Worm (Caenorhabditis elegans) whole organism, L3 larva: ENCODE measurements around the gene cnc-11.

ENCODE experiments used
- R02D3.7 ChIP-seq: fragments of 150-350 bp; optimal IDR thresholded peaks from 2 replicates; lab custom pipeline; 2014; ENCODE audit warnings: missing biosample characterization, missing genetic modification characterization
- ZK546.5 ChIP-seq: sonication (generic microtip); optimal IDR thresholded peaks from 2 replicates; lab custom pipeline; 2017; ENCODE audit warnings: missing biosample characterization, missing genetic modification characterization
- aly-2 ChIP-seq: fragments of 150-350 bp; optimal IDR thresholded peaks from 2 replicates; lab custom pipeline; 2014; ENCODE audit warnings: missing biosample characterization, missing genetic modification characterization
- ama-1 ChIP-seq: fragments of 150-350 bp; optimal IDR thresholded peaks from 2 replicates; lab custom pipeline; 2018
- ceh-82 ChIP-seq: fragments of 150-350 bp; optimal IDR thresholded peaks from 2 replicates; lab custom pipeline; 2014; ENCODE audit warnings: missing biosample characterization, missing genetic modification characterization
- daf-12 ChIP-seq: fragments of 150-350 bp; optimal IDR thresholded peaks from 2 replicates; lab custom pipeline; 2014; ENCODE audit warnings: missing biosample characterization, missing genetic modification reagents, missing genetic modification characterization
- egl-5 ChIP-seq: fragments of 150-350 bp; optimal IDR thresholded peaks from 2 replicates; lab custom pipeline; 2017; ENCODE audit warnings: missing biosample characterization, missing genetic modification reagents, missing genetic modification characterization, inconsistent platforms
- elt-1 ChIP-seq: fragments of 150-350 bp; optimal IDR thresholded peaks from 2 replicates; lab custom pipeline; 2014; ENCODE audit warnings: missing biosample characterization, missing genetic modification characterization
- elt-2 ChIP-seq: sonication (generic microtip); optimal IDR thresholded peaks from 2 replicates; lab custom pipeline; 2016; ENCODE audit warnings: missing genetic modification reagents, mild to moderate bottlenecking, missing genetic modification characterization, missing compliant biosample characterization
- eor-1 ChIP-seq, 2 experiments: fragments of 150-350 bp; optimal IDR thresholded peaks; 2 replicates each; lab custom pipeline; 2014 to 2018; ENCODE audit warnings: missing biosample characterization in 2 of 2, missing genetic modification characterization in 2 of 2
- fkh-2 ChIP-seq: fragments of 150-350 bp; optimal IDR thresholded peaks from 2 replicates; lab custom pipeline; 2014; ENCODE audit warnings: missing biosample characterization, missing genetic modification reagents, missing genetic modification characterization
- fos-1 ChIP-seq: fragments of 150-350 bp; optimal IDR thresholded peaks from 2 replicates; lab custom pipeline; 2014; ENCODE audit warnings: missing biosample characterization, missing genetic modification characterization
- hmg-11 ChIP-seq: sonication (generic microtip); optimal IDR thresholded peaks from 2 replicates; lab custom pipeline; 2016; ENCODE audit warnings: missing genetic modification characterization, missing compliant biosample characterization
- jun-1 ChIP-seq: fragments of 150-350 bp; optimal IDR thresholded peaks from 2 replicates; lab custom pipeline; 2014; ENCODE audit warnings: missing biosample characterization, missing genetic modification reagents, missing genetic modification characterization
- lsy-12 ChIP-seq: sonication (generic microtip); optimal IDR thresholded peaks from 2 replicates; lab custom pipeline; 2016; ENCODE audit warnings: mild to moderate bottlenecking, missing genetic modification characterization, missing compliant biosample characterization
- nfya-1 ChIP-seq: sonication (generic microtip); optimal IDR thresholded peaks from 2 replicates; lab custom pipeline; 2017; ENCODE audit warnings: missing genetic modification characterization, mild to moderate bottlenecking, missing compliant biosample characterization, antibody characterized with exemption, moderate library complexity; ENCODE audit not compliant: insufficient read depth
- nhr-11 ChIP-seq: fragments of 150-350 bp; optimal IDR thresholded peaks from 2 replicates; lab custom pipeline; 2014; ENCODE audit warnings: missing biosample characterization, missing genetic modification characterization
- nhr-12 ChIP-seq: fragments of 150-350 bp; optimal IDR thresholded peaks from 2 replicates; lab custom pipeline; 2014; ENCODE audit warnings: missing biosample characterization, missing genetic modification characterization
- nhr-23 ChIP-seq: fragments of 150-350 bp; optimal IDR thresholded peaks from 2 replicates; lab custom pipeline; 2014; ENCODE audit warnings: missing biosample characterization, missing genetic modification reagents, missing genetic modification characterization
- nhr-237 ChIP-seq: fragments of 150-350 bp; optimal IDR thresholded peaks from 2 replicates; lab custom pipeline; 2014; ENCODE audit warnings: missing biosample characterization, missing genetic modification characterization
- nhr-25 ChIP-seq: sonication (generic microtip); optimal IDR thresholded peaks from 2 replicates; lab custom pipeline; 2017; ENCODE audit warnings: missing biosample characterization, missing genetic modification characterization
- nhr-43 ChIP-seq: sonication (generic microtip); optimal IDR thresholded peaks from 2 replicates; lab custom pipeline; 2016; ENCODE audit warnings: mild to moderate bottlenecking, missing genetic modification characterization, missing compliant biosample characterization; ENCODE audit not compliant: poor library complexity, severe bottlenecking
- nhr-67 ChIP-seq: fragments of 150-350 bp; optimal IDR thresholded peaks from 2 replicates; lab custom pipeline; 2014; ENCODE audit warnings: missing biosample characterization, missing genetic modification characterization
- nhr-76 ChIP-seq: fragments of 150-350 bp; sonication (generic microtip); optimal IDR thresholded peaks from 5 replicates; lab custom pipeline; 2014; ENCODE audit warnings: missing biosample characterization, missing genetic modification characterization
- pha-4 ChIP-seq: fragments of 150-350 bp; optimal IDR thresholded peaks from 2 replicates; lab custom pipeline; 2014; ENCODE audit warnings: missing biosample characterization, missing genetic modification reagents, missing genetic modification characterization
- pqm-1 ChIP-seq: fragments of 150-350 bp; optimal IDR thresholded peaks from 2 replicates; lab custom pipeline; 2017; ENCODE audit warnings: missing biosample characterization, missing genetic modification characterization, inconsistent platforms
- sea-2 ChIP-seq: fragments of 150-350 bp; sonication (generic microtip); optimal IDR thresholded peaks from 4 replicates; lab custom pipeline; 2014; ENCODE audit warnings: missing biosample characterization, missing genetic modification reagents, missing genetic modification characterization
- skn-1 ChIP-seq: fragments of 150-350 bp; optimal IDR thresholded peaks from 2 replicates; lab custom pipeline; 2014; ENCODE audit warnings: missing biosample characterization, missing genetic modification characterization
- snpc-4 ChIP-seq: fragments of 150-350 bp; optimal IDR thresholded peaks from 2 replicates; lab custom pipeline; 2014; ENCODE audit warnings: missing biosample characterization, missing genetic modification characterization
- tbx-2 ChIP-seq: sonication (generic microtip); optimal IDR thresholded peaks from 2 replicates; lab custom pipeline; 2016; ENCODE audit warnings: mild to moderate bottlenecking, missing genetic modification characterization, missing compliant biosample characterization
- unc-39 ChIP-seq: sonication (generic microtip); optimal IDR thresholded peaks from 4 replicates; lab custom pipeline; 2017; ENCODE audit warnings: missing biosample characterization, missing genetic modification characterization
- zag-1 ChIP-seq: fragments of 150-350 bp; optimal IDR thresholded peaks from 2 replicates; lab custom pipeline; 2014; ENCODE audit warnings: missing biosample characterization, missing genetic modification characterization
- ztf-11 ChIP-seq: fragments of 150-350 bp; optimal IDR thresholded peaks from 2 replicates; lab custom pipeline; 2014; ENCODE audit warnings: missing biosample characterization, missing genetic modification characterization
- ztf-4 ChIP-seq: fragments of 150-350 bp; optimal IDR thresholded peaks from 2 replicates; lab custom pipeline; 2014; ENCODE audit warnings: missing biosample characterization, missing genetic modification characterization

Gene cnc-11

DNA sequence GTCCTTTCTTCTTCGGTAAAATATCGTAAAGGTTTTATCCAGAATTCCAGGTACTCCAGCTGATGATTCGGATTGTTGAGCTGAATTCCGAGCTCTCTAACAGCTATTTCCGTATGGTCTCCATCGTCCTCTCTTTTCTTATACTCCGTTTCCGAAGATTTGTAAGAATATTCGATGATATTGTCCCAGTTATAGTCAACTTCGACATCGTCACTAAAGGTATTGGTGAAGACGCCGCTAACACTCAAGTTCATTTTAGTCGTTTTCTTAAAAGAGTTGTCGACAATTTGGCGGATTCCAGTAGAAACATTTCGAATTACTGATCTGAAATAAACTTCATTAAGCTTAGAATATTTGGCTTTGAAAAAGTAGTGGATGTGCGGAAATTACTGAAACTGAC lies 7.0 kb upstream of the cnc-11 start:
- no peak for TF ChIP-seq nhr-76 (tag; lab: Kevin White, UChicago)
- no peak for TF ChIP-seq nfya-1 (tag; lab: Kevin White, UChicago)
- TF ChIP-seq daf-12 (tag; lab: Kevin White, UChicago) = no peak
- no peak for TF ChIP-seq fos-1
- TF ChIP-seq unc-39 (tag; lab: Kevin White, UChicago) = no peak
- TF ChIP-seq sea-2 (GFP tag; lab: Kevin White, UChicago) = no peak
- no peak for TF ChIP-seq ztf-4 (tag; lab: Kevin White, UChicago)
- no peak for TF ChIP-seq tbx-2 (tag; lab: Kevin White, UChicago)
- TF ChIP-seq lsy-12 (tag; lab: Kevin White, UChicago) = no peak

DNA sequence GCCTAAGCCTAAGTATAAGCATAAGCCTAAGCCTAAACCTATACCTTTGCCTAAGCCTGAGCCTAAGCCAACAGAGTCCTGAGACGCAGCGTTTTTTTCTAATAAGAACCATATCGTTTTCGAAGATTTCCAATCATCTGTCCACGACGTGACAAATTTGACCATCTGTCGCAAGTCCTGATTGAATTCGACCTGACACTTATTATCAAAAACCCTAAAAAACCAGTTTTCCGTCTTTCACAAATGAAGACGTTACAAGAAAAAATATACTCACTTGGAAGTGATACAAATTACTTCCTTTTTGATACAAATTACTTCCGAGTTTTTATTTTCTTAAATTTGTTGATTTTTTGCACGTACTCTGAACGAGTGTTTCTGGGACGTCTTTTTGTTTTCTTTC lies 3.9 kb upstream of the cnc-11 start:
- TF ChIP-seq snpc-4 (tag; lab: Kevin White, UChicago) = no peak
- no peak for TF ChIP-seq elt-2
- peak; percentile 40 for TF ChIP-seq nhr-23 (tag; lab: Kevin White, UChicago)
- no peak for TF ChIP-seq skn-1
- no peak for TF ChIP-seq eor-1 (tag; optimal IDR thresholded peaks at IDR 0.05; lab: Kevin White, UChicago)

DNA sequence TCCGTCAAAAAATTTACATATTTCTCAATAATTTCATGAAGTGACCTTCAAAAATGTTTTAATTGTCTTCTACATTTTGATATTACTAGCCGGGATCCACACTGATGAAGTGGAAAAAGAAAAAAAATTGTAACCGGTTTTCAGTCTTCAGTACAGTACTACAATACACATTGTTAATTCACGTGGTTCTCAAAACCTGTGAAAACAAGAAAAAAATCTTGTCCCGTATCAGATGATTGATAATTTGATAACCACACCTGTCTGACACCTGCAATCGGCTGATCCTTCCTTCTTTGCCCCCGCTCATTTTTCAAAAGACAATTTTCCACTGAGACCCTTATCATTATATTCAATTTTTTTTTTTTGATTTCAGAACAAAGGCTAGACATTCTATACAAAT lies 3.3 kb upstream of the cnc-11 start, which contains the start of gene R09B5.11:
Gene R09B5.11, plus strand, starts transcription at position 374 of the 400 bp plus-strand sequence.
- peak; percentile 62 for TF ChIP-seq nhr-43
- peak; percentile 12 for TF ChIP-seq nhr-23 (tag; lab: Kevin White, UChicago)
- no peak for TF ChIP-seq ztf-11
- TF ChIP-seq, all 47 proteins: peak for 2

DNA sequence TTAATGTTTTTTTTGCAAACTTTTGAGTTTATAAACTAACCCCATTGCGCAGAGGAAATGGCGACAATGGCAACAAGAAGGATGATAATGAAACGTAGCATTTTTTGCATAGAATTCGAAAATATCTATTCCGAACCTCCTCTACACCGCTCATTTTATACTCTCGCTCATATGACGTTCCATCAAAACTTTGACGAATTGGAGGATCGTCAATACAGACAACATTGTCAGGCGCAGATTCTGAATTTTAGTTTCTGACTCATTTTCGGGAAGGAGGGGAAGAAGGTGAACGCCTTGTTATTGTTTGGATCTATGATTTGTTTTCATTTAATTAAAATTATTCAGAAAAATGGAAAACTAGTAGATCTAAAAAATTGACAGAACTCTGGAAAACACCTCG lies 2.0 kb downstream of the cnc-11 start, which contains the start of gene cnc-1:
Gene cnc-1, minus strand, starts transcription at position 101 of the 400 bp plus-strand sequence.
- TF ChIP-seq nhr-67 (tag; lab: Kevin White, UChicago) (no peak), nhr-237 (tag; lab: Kevin White, UChicago) (no peak), elt-1 (tag; lab: Kevin White, UChicago) (no peak), nfya-1 (tag; lab: Kevin White, UChicago) (no peak), pqm-1 (tag; lab: Kevin White, UChicago) (no peak), jun-1 (tag; lab: Kevin White, UChicago) (no peak), hmg-11 (tag; lab: Kevin White, UChicago) (no peak), sea-2 (GFP tag; lab: Kevin White, UChicago) (no peak), ama-1 (lab: Kevin White, UChicago) (no peak), pha-4 (tag; lab: Kevin White, UChicago) (no peak), zag-1 (tag; lab: Kevin White, UChicago) (no peak), aly-2 (tag; lab: Kevin White, UChicago) (no peak), nhr-11 (no peak)

DNA sequence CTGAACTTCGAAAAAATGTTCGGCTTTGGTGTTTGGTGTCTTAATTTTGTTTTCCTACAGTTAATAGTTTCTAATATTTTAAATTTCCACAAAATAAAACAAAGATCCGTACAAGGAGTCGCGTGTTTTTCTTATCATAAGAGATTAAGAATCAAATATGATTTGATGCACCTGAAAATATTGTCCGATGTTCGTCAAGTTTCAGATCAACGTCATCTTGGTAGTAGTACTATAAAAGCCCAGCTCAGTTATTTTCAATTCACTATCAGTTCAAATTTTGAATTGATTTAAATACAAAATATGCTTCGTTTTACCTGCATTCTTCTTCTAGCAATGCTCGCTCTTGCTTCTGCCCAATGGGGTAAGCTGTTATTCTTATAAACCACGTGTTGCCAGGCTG lies 2.9 kb downstream of the cnc-11 start, which contains the start of gene cnc-5:
Gene cnc-5, plus strand, starts transcription at position 301 of the 400 bp plus-strand sequence.
- no peak for TF ChIP-seq lsy-12 (tag; lab: Kevin White, UChicago)
- no peak for TF ChIP-seq eor-1 (tag; optimal IDR thresholded peaks at IDR 0.05; lab: Kevin White, UChicago)
- TF ChIP-seq tbx-2 (tag; lab: Kevin White, UChicago) = no peak
- TF ChIP-seq aly-2 (tag; lab: Kevin White, UChicago) = no peak
- TF ChIP-seq nhr-237 (tag; lab: Kevin White, UChicago) = no peak
- TF ChIP-seq nhr-12 = no peak
- TF ChIP-seq fkh-2 = no peak
- no peak for TF ChIP-seq ZK546.5
- TF ChIP-seq nhr-25 (tag; lab: Kevin White, UChicago) = no peak
- TF ChIP-seq R02D3.7 = no peak
- TF ChIP-seq pqm-1 (tag; lab: Kevin White, UChicago) = no peak
- no peak for TF ChIP-seq zag-1 (tag; lab: Kevin White, UChicago)
- TF ChIP-seq ztf-4 (tag; lab: Kevin White, UChicago) = no peak
- TF ChIP-seq pha-4 (tag; lab: Kevin White, UChicago) = no peak

DNA sequence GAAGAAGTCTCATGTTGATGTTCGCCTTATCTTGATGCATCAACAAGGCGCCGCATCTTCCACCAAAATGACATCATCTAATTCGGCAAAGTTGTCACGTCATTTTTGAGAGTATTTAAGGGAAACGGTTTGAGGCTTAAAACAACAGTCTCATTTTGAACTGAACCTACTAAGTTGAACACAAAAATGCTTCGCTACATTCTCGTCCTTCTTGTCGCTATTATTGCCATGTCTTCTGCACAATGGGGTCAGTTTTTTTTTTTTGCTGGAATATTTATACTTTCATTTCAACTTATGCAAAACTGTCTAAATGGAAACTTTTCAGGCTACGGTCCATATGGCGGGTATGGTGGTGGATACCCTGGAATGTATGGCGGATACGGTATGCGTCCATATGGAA lies 4.9 kb downstream of the cnc-11 start, which contains the start of gene cnc-4:
Gene cnc-4, plus strand, starts transcription at position 117 of the 400 bp plus-strand sequence.
- TF ChIP-seq nhr-25 (tag; lab: Kevin White, UChicago) (no peak), skn-1 (no peak), egl-5 (tag; lab: Kevin White, UChicago) (no peak), ceh-82 (tag; lab: Kevin White, UChicago) (no peak)
